Fruit fly (Drosophila melanogaster): ENCODE measurements around the gene CG31954.
A peak's percentile ranks its signal among the peaks of the same experiment; 100 is the strongest.

Gene CG31954

DNA sequence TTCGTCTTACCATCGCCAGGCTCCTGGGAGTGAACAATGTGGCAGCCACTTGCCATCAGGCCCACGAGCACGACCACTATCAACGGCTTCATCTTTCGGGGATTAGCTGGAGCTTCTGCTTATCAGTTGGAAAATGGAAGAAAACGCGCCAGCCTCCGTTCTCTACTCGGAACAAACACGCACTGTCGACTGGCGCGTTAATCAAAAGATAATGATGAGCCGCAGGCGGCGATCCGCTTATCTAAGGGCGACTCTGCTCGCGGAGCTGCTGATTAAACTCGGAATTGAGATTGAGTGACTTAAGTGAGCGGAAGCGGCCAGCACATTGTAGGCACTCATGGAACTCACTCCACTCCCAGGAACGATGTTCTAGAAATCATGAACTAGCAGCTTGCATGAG, 48.1 kb downstream of the CG31954 start, which contains the start of gene CG3246 (continued):
- TF ChIP-seq CG15514 (GFP tag; optimal IDR thresholded peaks at IDR 0.05): no peak
- no peak for TF ChIP-seq CG1832 (GFP tag; optimal IDR thresholded peaks at IDR 0.05)
- TF ChIP-seq CG10543 (GFP tag; optimal IDR thresholded peaks at IDR 0.05): peak; percentile 38
- no peak for TF ChIP-seq crol (GFP tag; IDR thresholded peaks at IDR 0.05)
- peak; percentile 57 for TF ChIP-seq sug (tag; optimal IDR thresholded peaks at IDR 0.05)
- no peak for TF ChIP-seq CG16863 (GFP tag; optimal IDR thresholded peaks at IDR 0.05)
- TF ChIP-seq nom (GFP tag; optimal IDR thresholded peaks at IDR 0.05): peak; percentile 15
- no peak for TF ChIP-seq psq (GFP tag; optimal IDR thresholded peaks at IDR 0.05)
- no peak for TF ChIP-seq CHES-1-like (GFP tag; optimal IDR thresholded peaks at IDR 0.05)
- TF ChIP-seq CG6813 (GFP tag; optimal IDR thresholded peaks at IDR 0.05): no peak
- TF ChIP-seq CG10366 (GFP tag; IDR thresholded peaks at IDR 0.05): no peak
- TF ChIP-seq odd (GFP tag; optimal IDR thresholded peaks at IDR 0.05): no peak
- TF ChIP-seq CG30431 (GFP tag; optimal IDR thresholded peaks at IDR 0.05): no peak
- TF ChIP-seq CG1792 (GFP tag; optimal IDR thresholded peaks at IDR 0.05): no peak
- peak; percentile 61 for TF ChIP-seq CG34376 (GFP tag; optimal IDR thresholded peaks at IDR 0.05)
- TF ChIP-seq bowl (GFP tag; IDR thresholded peaks at IDR 0.05): no peak
- TF ChIP-seq hb (GFP tag; IDR thresholded peaks at IDR 0.05; ENCODE audit: partially characterized antibody): no peak
- no peak for TF ChIP-seq Xrp1 (GFP tag; IDR thresholded peaks at IDR 0.05)
- TF ChIP-seq CG7987 (GFP tag; optimal IDR thresholded peaks at IDR 0.05): peak; percentile 15
- no peak for TF ChIP-seq ro (GFP tag; IDR thresholded peaks at IDR 0.05)
- no peak for TF ChIP-seq PHDP (tag; optimal IDR thresholded peaks at IDR 0.05)
- no peak for TF ChIP-seq mirr (GFP tag; optimal IDR thresholded peaks at IDR 0.05)
- no peak for TF ChIP-seq ato (GFP tag; IDR thresholded peaks at IDR 0.05; ENCODE audit: partially characterized antibody)
- no peak for TF ChIP-seq Oaz (GFP tag; IDR thresholded peaks at IDR 0.05)
- TF ChIP-seq E2f2 (GFP tag; IDR thresholded peaks at IDR 0.05): no peak
- no peak for TF ChIP-seq ham (GFP tag; IDR thresholded peaks at IDR 0.05)
- TF ChIP-seq Hsf (GFP tag; optimal IDR thresholded peaks at IDR 0.05): no peak
- no peak for TF ChIP-seq CG6791 (GFP tag; IDR thresholded peaks at IDR 0.05; ENCODE audit: partially characterized antibody)
- no peak for TF ChIP-seq CG4820 (GFP tag; optimal IDR thresholded peaks at IDR 0.05)
